Fruit fly (Drosophila melanogaster) whole organism, adult: ENCODE data around the gene CG10132.

Experiments
- CG14711 ChIP-seq: fragments of 200-800 bp; sonication (Bioruptor generic); optimal IDR thresholded peaks from 2 replicates; lab custom pipeline; 2018; ENCODE audit warnings: missing biosample characterization, mild to moderate bottlenecking, missing genetic modification characterization, moderate library complexity
- CG1620 ChIP-seq: fragments of 200-800 bp; sonication (Bioruptor generic); optimal IDR thresholded peaks from 2 replicates; lab custom pipeline; 2016; ENCODE audit warnings: missing biosample characterization, missing genetic modification characterization
- CG33017 ChIP-seq: fragments of 200-800 bp; sonication (Bioruptor generic); optimal IDR thresholded peaks from 2 replicates; lab custom pipeline; 2018; ENCODE audit warnings: missing biosample characterization, mild to moderate bottlenecking, missing genetic modification characterization, moderate library complexity
- CG5204 ChIP-seq: fragments of 200-800 bp; sonication (Bioruptor generic); optimal IDR thresholded peaks from 2 replicates; lab custom pipeline; 2016; ENCODE audit warnings: missing biosample characterization, missing genetic modification characterization
- CG7045 ChIP-seq: fragments of 200-800 bp; sonication (Bioruptor generic); optimal IDR thresholded peaks from 2 replicates; lab custom pipeline; 2017; ENCODE audit warnings: missing biosample characterization, mild to moderate bottlenecking, missing genetic modification characterization
- Crg-1 ChIP-seq: fragments of 200-800 bp; sonication (Bioruptor generic); optimal IDR thresholded peaks from 2 replicates; lab custom pipeline; 2016; ENCODE audit warnings: missing biosample characterization, missing genetic modification characterization
- Hr96 ChIP-seq: fragments of 200-800 bp; sonication (Bioruptor generic); optimal IDR thresholded peaks from 2 replicates; lab custom pipeline; 2016; ENCODE audit warnings: missing biosample characterization, missing genetic modification characterization
- Mnt ChIP-seq: fragments of 200-800 bp; sonication (Bioruptor generic); optimal IDR thresholded peaks from 2 replicates; lab custom pipeline; 2016; ENCODE audit warnings: missing biosample characterization, mild to moderate bottlenecking, missing genetic modification characterization
- bab1 ChIP-seq: fragments of 200-800 bp; sonication (Bioruptor generic); optimal IDR thresholded peaks from 3 replicates; lab custom pipeline; 2019; ENCODE audit warnings: missing biosample characterization, mild to moderate bottlenecking, missing genetic modification characterization, moderate library complexity
- cic ChIP-seq: fragments of 200-800 bp; sonication (Bioruptor generic); optimal IDR thresholded peaks from 2 replicates; lab custom pipeline; 2017; ENCODE audit warnings: missing biosample characterization, mild to moderate bottlenecking, missing genetic modification characterization, moderate library complexity
- kay ChIP-seq: fragments of 200-800 bp; sonication (Bioruptor generic); peaks from one replicate; lab custom pipeline; 2016; ENCODE audit warnings: missing biosample characterization, missing genetic modification characterization, borderline replicate concordance
- pad ChIP-seq: fragments of 200-800 bp; sonication (Bioruptor generic); optimal IDR thresholded peaks from 3 replicates; lab custom pipeline; 2017; ENCODE audit warnings: missing biosample characterization, missing genetic modification characterization, mild to moderate bottlenecking, moderate library complexity, missing genetic modification reagents
- tj ChIP-seq: fragments of 200-800 bp; sonication (Bioruptor generic); optimal IDR thresholded peaks from 3 replicates; lab custom pipeline; 2017; ENCODE audit warnings: missing biosample characterization, mild to moderate bottlenecking, missing genetic modification characterization, moderate library complexity
- toe ChIP-seq: fragments of 200-800 bp; sonication (Bioruptor generic); optimal IDR thresholded peaks from 2 replicates; lab custom pipeline; 2016; ENCODE audit warnings: missing biosample characterization, missing genetic modification characterization

- TF ChIP-seq CG1620 (GFP tag; lab: Kevin White, UChicago) (no peak), CG14711 (no peak), CG7045 (no peak), bab1 (GFP tag; lab: Kevin White, UChicago) (no peak), Crg-1 (no peak), tj (GFP tag; lab: Kevin White, UChicago) (no peak), pad (no peak), CG5204 (GFP tag; lab: Kevin White, UChicago) (no peak), CG33017 (tag; lab: Kevin White, UChicago) (no peak), Mnt (GFP tag; lab: Kevin White, UChicago) (no peak), kay (GFP tag; lab: Kevin White, UChicago) (no peak), Hr96 (GFP tag; lab: Kevin White, UChicago) (no peak), cic (GFP tag; lab: Kevin White, UChicago) (no peak), toe (GFP tag; lab: Kevin White, UChicago) (no peak)
Measured at dm6 chr2L:19484539-19484938, 34.1 kb upstream of the CG10132 start, which contains the start of the genes CG10195 and CG13084.
